Worm (Caenorhabditis elegans) whole organism, young adult: Measurements from ENCODE around the gene R12G8.1.

Source experiments
- F55B11.4 ChIP-seq: sonication (generic microtip); optimal IDR thresholded peaks from 2 replicates; lab custom pipeline; 2016; ENCODE audit warnings: missing compliant biosample characterization, missing genetic modification characterization, borderline replicate concordance; ENCODE audit not compliant: insufficient read depth
- ama-1 ChIP-seq, 3 experiments: fragments of 150-350 bp in 1 of 3; sonication (generic microtip) in 2 of 3; optimal IDR thresholded peaks; 2 replicates each; lab custom pipeline; 2014 to 2018; ENCODE audit warnings: missing biosample characterization in 2 of 3, missing genetic modification characterization in 2 of 3, missing genetic modification reagents in 2 of 3
- egl-18 ChIP-seq: fragments of 200-800 bp; sonication (Bioruptor generic); IDR thresholded peaks from 2 replicates; pipeline ENCODE4 v1.3.6; 2022; ENCODE audit warnings: missing genetic modification reagents, missing genetic modification characterization, missing compliant biosample characterization
- madf-10 ChIP-seq: sonication (generic microtip); optimal IDR thresholded peaks from 2 replicates; lab custom pipeline; 2016; ENCODE audit warnings: mild to moderate bottlenecking, missing genetic modification characterization, missing compliant biosample characterization
- mxl-1 ChIP-seq: sonication (generic microtip); optimal IDR thresholded peaks from 2 replicates; lab custom pipeline; 2016; ENCODE audit warnings: missing genetic modification characterization, missing compliant biosample characterization
- nfya-2 ChIP-seq: fragments of 200-800 bp; sonication (Bioruptor generic); IDR thresholded peaks from 2 replicates; pipeline ENCODE4 v1.3.6; 2022; ENCODE audit warnings: missing genetic modification reagents, missing genetic modification characterization, missing compliant biosample characterization
- nfyb-1 ChIP-seq: fragments of 200-800 bp; sonication (Bioruptor generic); IDR thresholded peaks from 2 replicates; pipeline ENCODE4 v1.3.6; 2022; ENCODE audit warnings: missing genetic modification reagents, missing genetic modification characterization, missing compliant biosample characterization
- nhr-80 ChIP-seq: sonication (generic microtip); optimal IDR thresholded peaks from 2 replicates; lab custom pipeline; 2016; ENCODE audit warnings: missing genetic modification characterization, missing compliant biosample characterization
- pbrm-1 ChIP-seq: fragments of 200-800 bp; sonication (Bioruptor generic); IDR thresholded peaks from 2 replicates; pipeline ENCODE4 v1.3.6; 2022; ENCODE audit warnings: missing genetic modification reagents, missing genetic modification characterization, missing compliant biosample characterization
- pha-4 ChIP-seq: fragments of 150-350 bp; sonication (generic microtip); optimal IDR thresholded peaks from 2 replicates; lab custom pipeline; 2014; ENCODE audit warnings: missing biosample characterization, missing genetic modification reagents, missing genetic modification characterization
- snpc-1.3 ChIP-seq: sonication (generic microtip); optimal IDR thresholded peaks from 2 replicates; lab custom pipeline; 2017; ENCODE audit warnings: missing genetic modification characterization, mild to moderate bottlenecking, missing compliant biosample characterization, antibody characterized with exemption, moderate library complexity, missing genotype, missing genetic modification reagents; ENCODE audit not compliant: insufficient read depth
- snpc-4 ChIP-seq, 5 experiments: fragments of 150-350 bp in 1 of 5; sonication (generic microtip) in 4 of 5; optimal IDR thresholded peaks; 2 replicates each; lab custom pipeline; 2014 to 2018; ENCODE audit warnings: missing genetic modification characterization in 5 of 5, missing biosample characterization in 3 of 5, antibody characterized with exemption in 2 of 5, mild to moderate bottlenecking in 2 of 5, missing compliant biosample characterization in 2 of 5, missing genotype in 2 of 5, moderate library complexity in 2 of 5, missing genetic modification reagents in 1 of 5

DNA sequence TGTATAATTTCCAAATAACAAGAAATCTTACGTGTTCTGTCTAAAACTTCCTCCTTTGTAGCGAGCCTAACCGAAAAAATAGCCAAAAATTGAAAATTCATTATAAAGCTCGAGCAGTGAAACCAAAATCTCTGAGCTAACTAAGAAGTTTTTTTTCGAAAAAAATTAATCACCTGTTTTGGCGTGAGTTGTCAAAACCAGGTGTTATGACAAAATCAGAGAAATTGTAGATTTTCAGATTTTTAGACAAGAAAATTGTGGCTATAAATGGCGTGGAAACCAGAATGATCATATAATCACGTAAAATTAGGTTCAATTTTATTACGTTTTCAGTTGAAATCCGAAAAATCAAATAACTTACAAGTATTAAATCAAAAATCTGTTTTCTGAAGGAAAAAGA, 24.1 kb upstream of the R12G8.1 start, which contains the start of gene sre-21:
- TF ChIP-seq mxl-1 (tag; lab: Kevin White, UChicago) (no peak), pbrm-1 (GFP tag; lab: Robert Waterston, UW) (no peak), nfyb-1 (GFP tag; lab: Robert Waterston, UW) (no peak), snpc-4 (GFP tag; optimal IDR thresholded peaks at IDR 0.05; lab: Kevin White, UChicago) (no peak), snpc-4 (tag; optimal IDR thresholded peaks at IDR 0.05; lab: Kevin White, UChicago) (no peak), egl-18 (GFP tag; lab: Robert Waterston, UW) (no peak), snpc-1.3 (tag; lab: Kevin White, UChicago) (no peak), madf-10 (tag; lab: Kevin White, UChicago) (no peak), nfya-2 (GFP tag; lab: Robert Waterston, UW) (no peak), pha-4 (tag; lab: Kevin White, UChicago) (no peak), nhr-80 (no peak), ama-1 (optimal IDR thresholded peaks at IDR 0.05; lab: Kevin White, UChicago) (no peak), ama-1 (GFP tag; optimal IDR thresholded peaks at IDR 0.05; lab: Kevin White, UChicago) (no peak), F55B11.4 (tag; lab: Kevin White, UChicago) (no peak)
